Worm (Caenorhabditis elegans) whole organism, L4/young adult: ENCODE results near the gene M18.3.

Experiments used
- W03F9.2 ChIP-seq: fragments of 150-350 bp; optimal IDR thresholded peaks from 2 replicates; lab custom pipeline; 2014; ENCODE audit warnings: missing biosample characterization, missing genetic modification characterization
- dao-5 ChIP-seq: sonication (generic microtip); optimal IDR thresholded peaks from 2 replicates; lab custom pipeline; 2016; ENCODE audit warnings: missing genotype, missing genetic modification characterization, moderate library complexity, missing compliant biosample characterization
- him-1 ChIP-seq: sonication (generic microtip); optimal IDR thresholded peaks from 2 replicates; lab custom pipeline; 2016; ENCODE audit warnings: missing genotype, missing genetic modification reagents, missing genetic modification characterization, missing compliant biosample characterization

DNA sequence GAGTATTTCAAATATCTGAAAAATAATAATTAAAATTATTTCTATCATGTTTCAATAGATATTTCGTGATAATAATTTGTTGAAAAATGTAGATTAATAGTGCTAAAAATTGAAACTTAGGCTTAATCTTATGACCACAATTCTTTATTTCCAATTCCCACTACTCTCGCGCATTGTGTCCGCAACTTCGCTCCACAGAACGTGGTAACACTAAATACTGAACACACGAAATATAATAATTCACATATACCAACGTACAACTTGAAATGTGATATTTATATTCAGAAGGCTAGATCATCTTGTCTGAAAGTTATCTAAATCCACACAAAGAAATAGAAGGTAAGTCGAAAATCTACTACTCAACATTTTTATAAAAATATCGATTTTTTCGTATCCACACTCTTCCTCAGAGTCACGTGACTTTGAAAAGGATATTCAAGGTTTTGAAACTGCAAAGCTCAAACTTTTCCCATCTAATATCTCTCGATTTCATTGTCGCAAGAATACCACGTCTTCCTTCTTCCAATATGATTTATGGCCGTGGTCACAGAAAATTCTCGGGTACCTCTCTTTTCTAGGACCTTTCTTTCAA lies 51.1 kb downstream of the M18.3 start, which contains the start of gene eri-12:
- TF ChIP-seq dao-5: no peak
- no peak for TF ChIP-seq him-1
- TF ChIP-seq W03F9.2 (tag; lab: Kevin White, UChicago): no peak
